Worm (Caenorhabditis elegans): ENCODE measurements around the gene nadk-1.

The nadk-1 gene

ce11 chrIV:1472145-1472544 is 15.3 kb downstream of the nadk-1 start:
- TF ChIP-seq lag-1 (GFP tag; IDR thresholded peaks at IDR 0.05): no peak
- no peak for TF ChIP-seq nhr-179 (tag; optimal IDR thresholded peaks at IDR 0.05)
- 0 out of 2 replicates have a peak, but pooled peaks have one; percentile 22 for TF ChIP-seq mcd-1 (GFP tag; IDR thresholded peaks at IDR 0.05)
- TF ChIP-seq egl-44 (GFP tag; IDR thresholded peaks at IDR 0.05): no peak
- no peak for TF ChIP-seq hrde-1 (tag; optimal IDR thresholded peaks at IDR 0.05; ENCODE audit: borderline replicate concordance)
- no peak for TF ChIP-seq lsy-27 (tag; optimal IDR thresholded peaks at IDR 0.05; ENCODE audit: borderline replicate concordance, insufficient read depth)
- TF ChIP-seq rec-8 (tag; optimal IDR thresholded peaks at IDR 0.05): no peak
- peak; percentile 55; the same call in 1 of the 2 replicates for TF ChIP-seq zfh-2 (GFP tag; conservative IDR thresholded peaks at IDR 0.05)
- TF ChIP-seq madf-3 (GFP tag; IDR thresholded peaks at IDR 0.05): no peak
- TF ChIP-seq hmg-1.2 (GFP tag; IDR thresholded peaks at IDR 0.05): peak; percentile 91
- TF ChIP-seq F57A8.1 (GFP tag; optimal IDR thresholded peaks at IDR 0.05): no peak

DNA sequence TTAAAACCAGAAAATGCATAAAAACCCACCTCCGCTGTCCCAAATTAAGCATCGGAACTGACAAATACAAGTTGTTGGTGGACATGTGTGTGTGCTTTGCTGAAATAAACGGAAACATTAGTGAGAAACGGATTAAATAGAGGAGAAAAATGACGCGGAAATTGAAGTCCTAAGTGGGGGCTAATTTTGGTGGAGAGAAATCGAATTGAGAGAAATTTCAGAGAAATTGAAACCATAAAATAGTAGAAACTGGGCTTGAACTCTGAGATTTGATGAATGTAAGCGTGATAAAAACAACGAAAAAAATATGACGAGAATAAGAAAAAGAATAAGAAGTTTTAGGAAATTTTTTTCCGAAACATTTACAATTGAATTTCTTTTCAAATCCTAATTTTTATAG is 18.1 kb downstream of the nadk-1 start, which contains the start of gene Y77E11A.12:
Gene Y77E11A.12 (minus strand): TSS at position 101 of the 400 bp plus-strand sequence.
- TF ChIP-seq F57A8.1 (GFP tag; optimal IDR thresholded peaks at IDR 0.05): no peak
- TF ChIP-seq dpff-1 (tag; optimal IDR thresholded peaks at IDR 0.05): no peak
- TF ChIP-seq mes-4 (tag; optimal IDR thresholded peaks at IDR 0.05): no peak
- no peak for TF ChIP-seq cebp-1 (GFP tag; IDR thresholded peaks at IDR 0.05)
- TF ChIP-seq cebp-1 (tag; optimal IDR thresholded peaks at IDR 0.05): no peak
- TF ChIP-seq B0336.3 (GFP tag; IDR thresholded peaks at IDR 0.05): no peak
- TF ChIP-seq madf-8 (GFP tag; conservative IDR thresholded peaks at IDR 0.05): no peak
- TF ChIP-seq tbx-9 (tag; optimal IDR thresholded peaks at IDR 0.05; ENCODE audit: borderline replicate concordance): no peak
- no peak for TF ChIP-seq tlf-1 (GFP tag; optimal IDR thresholded peaks at IDR 0.05)
- no peak for TF ChIP-seq tbp1 (GFP tag; optimal IDR thresholded peaks at IDR 0.05)
- no peak for TF ChIP-seq F10E7.11 (tag; optimal IDR thresholded peaks at IDR 0.05)
- TF ChIP-seq unc-130 (GFP tag; optimal IDR thresholded peaks at IDR 0.05): no peak
- no peak for TF ChIP-seq snpc-3.4 (tag; optimal IDR thresholded peaks at IDR 0.05)
- TF ChIP-seq sdz-38 (tag; optimal IDR thresholded peaks at IDR 0.05): no peak
- no peak for TF ChIP-seq ceh-79 (tag; optimal IDR thresholded peaks at IDR 0.05)
- TF ChIP-seq rpc-1 (optimal IDR thresholded peaks at IDR 0.05): no peak
- no peak for TF ChIP-seq rpc-1 (tag; optimal IDR thresholded peaks at IDR 0.05)

DNA sequence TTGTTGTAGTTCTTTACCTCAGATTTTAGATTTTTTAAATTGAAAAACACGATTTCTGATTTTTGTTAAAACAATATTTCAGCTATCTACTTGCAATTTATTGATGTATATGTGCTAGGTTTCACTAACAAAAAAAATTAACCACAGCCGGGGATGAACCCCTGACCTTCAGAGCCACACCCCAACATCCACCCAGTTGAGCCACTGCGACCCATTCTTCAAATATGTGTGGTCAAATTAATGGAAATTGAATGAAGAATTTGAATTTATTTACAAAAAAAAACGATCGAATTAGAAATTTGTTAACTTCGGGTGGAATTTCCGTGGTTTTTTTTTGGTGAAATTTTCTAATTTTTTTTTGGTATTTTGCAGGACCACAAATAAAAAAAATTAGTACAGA is 21.8 kb downstream of the nadk-1 start:
- no peak for TF ChIP-seq aptf-2 (GFP tag; conservative IDR thresholded peaks at IDR 0.05)
- TF ChIP-seq tbx-9 (tag; optimal IDR thresholded peaks at IDR 0.05; ENCODE audit: borderline replicate concordance): no peak
- TF ChIP-seq sdz-38 (tag; optimal IDR thresholded peaks at IDR 0.05): no peak
- peak; percentile 19 for TF ChIP-seq B0261.1 (tag; optimal IDR thresholded peaks at IDR 0.05)
- TF ChIP-seq nfyb-1 (GFP tag; IDR thresholded peaks at IDR 0.05): no peak
- no peak for TF ChIP-seq xnd-1 (tag; optimal IDR thresholded peaks at IDR 0.05)
- TF ChIP-seq Y53G8AR.9 (GFP tag; conservative IDR thresholded peaks at IDR 0.05): no peak
- TF ChIP-seq hmg-20 (GFP tag; IDR thresholded peaks at IDR 0.05): no peak
- TF ChIP-seq pbrm-1 (GFP tag; IDR thresholded peaks at IDR 0.05): no peak
- no peak for TF ChIP-seq ccch-3 (GFP tag; optimal IDR thresholded peaks at IDR 0.05)
- TF ChIP-seq rpc-1 (optimal IDR thresholded peaks at IDR 0.05): peak; percentile 13
- peak; percentile 54 for TF ChIP-seq rpc-1 (tag; optimal IDR thresholded peaks at IDR 0.05)
- no peak for TF ChIP-seq snpc-1.3 (tag; optimal IDR thresholded peaks at IDR 0.05; ENCODE audit: insufficient read depth)
- TF ChIP-seq egl-18 (GFP tag; IDR thresholded peaks at IDR 0.05): no peak
- no peak for TF ChIP-seq B0336.3 (GFP tag; IDR thresholded peaks at IDR 0.05)
- no peak for TF ChIP-seq madf-8 (GFP tag; conservative IDR thresholded peaks at IDR 0.05)
- TF ChIP-seq unc-130 (GFP tag; optimal IDR thresholded peaks at IDR 0.05): no peak
- TF ChIP-seq lir-1 (GFP tag; conservative IDR thresholded peaks at IDR 0.05): no peak
- no peak for TF ChIP-seq egrh-3 (GFP tag; IDR thresholded peaks at IDR 0.05)
- TF ChIP-seq bed-2 (GFP tag; IDR thresholded peaks at IDR 0.05): no peak
- TF ChIP-seq ekl-4 (GFP tag; IDR thresholded peaks at IDR 0.05): no peak
- TF ChIP-seq Y79H2A.3 (GFP tag; conservative IDR thresholded peaks at IDR 0.05): no peak
- TF ChIP-seq tbp1 (GFP tag; optimal IDR thresholded peaks at IDR 0.05): peak; percentile 57
